Worm (Caenorhabditis elegans): ENCODE measurements around the gene eef-1A.2.

Gene eef-1A.2

DNA sequence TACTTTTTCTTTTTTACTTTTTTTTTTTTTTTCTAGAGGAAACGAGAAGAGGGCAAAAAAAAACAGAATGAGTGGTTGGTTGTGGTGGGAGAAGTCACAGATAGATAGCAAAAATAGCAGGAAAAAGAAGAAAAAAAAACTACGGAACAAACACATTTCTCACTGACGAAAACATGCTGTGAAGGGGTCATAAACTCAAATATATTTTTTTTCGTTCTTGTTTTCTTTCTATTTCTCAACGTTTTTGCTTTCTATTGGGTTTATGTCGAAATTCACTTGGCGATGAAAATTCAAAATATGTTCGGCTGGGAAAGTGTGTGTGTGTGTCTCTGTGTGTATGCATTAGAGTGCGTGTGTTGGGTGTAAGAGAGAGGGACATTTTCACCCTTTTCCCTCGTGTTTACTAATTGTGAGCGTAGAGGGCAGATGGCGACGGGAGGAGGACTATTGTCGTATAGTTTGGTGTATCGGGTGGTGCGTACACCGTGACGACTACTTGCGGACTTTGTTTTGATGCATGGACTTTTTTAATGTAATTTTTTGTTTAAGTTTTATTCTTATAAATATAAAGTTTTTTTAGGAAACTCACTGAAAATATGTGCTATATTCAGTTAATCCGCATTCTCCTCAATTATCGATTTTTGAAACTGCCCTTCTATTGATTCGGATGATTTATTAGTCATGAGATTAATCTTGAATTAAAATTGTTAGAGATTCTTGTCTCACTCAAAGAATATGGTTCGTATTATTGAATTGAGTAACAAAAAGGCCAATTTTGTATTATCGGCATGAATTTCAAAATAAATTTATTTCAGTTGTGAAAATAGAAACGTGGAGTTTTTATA, 13.9 kb upstream of the eef-1A.2 start:
- peak; percentile 24 for TF ChIP-seq pqm-1 (tag; optimal IDR thresholded peaks at IDR 0.05)
- TF ChIP-seq hmg-11 (tag; optimal IDR thresholded peaks at IDR 0.05), result peak; percentile 84
- TF ChIP-seq lin-15B (tag; optimal IDR thresholded peaks at IDR 0.05), result peak; percentile 37
- no peak for TF ChIP-seq fkh-10 (GFP tag; optimal IDR thresholded peaks at IDR 0.05)
- TF ChIP-seq nhr-76 (tag; optimal IDR thresholded peaks at IDR 0.05), result no peak
- TF ChIP-seq lin-39 (tag; optimal IDR thresholded peaks at IDR 0.05), result peak; percentile 65
- TF ChIP-seq elt-3 (tag; optimal IDR thresholded peaks at IDR 0.05), result no peak
- TF ChIP-seq nhr-11 (tag; optimal IDR thresholded peaks at IDR 0.05), result no peak
- peak; percentile 58 for TF ChIP-seq nhr-25 (tag; optimal IDR thresholded peaks at IDR 0.05)
- TF ChIP-seq ceh-28 (tag; optimal IDR thresholded peaks at IDR 0.05), result peak; percentile 56
- no peak for TF ChIP-seq ceh-82 (tag; optimal IDR thresholded peaks at IDR 0.05)
- peak; percentile 27 for TF ChIP-seq snpc-4 (tag; optimal IDR thresholded peaks at IDR 0.05)
- TF ChIP-seq daf-12 (tag; optimal IDR thresholded peaks at IDR 0.05), result no peak
- TF ChIP-seq elt-2 (tag; optimal IDR thresholded peaks at IDR 0.05), result peak; percentile 41
- TF ChIP-seq sea-2 (GFP tag; optimal IDR thresholded peaks at IDR 0.05), result peak; percentile 38
- TF ChIP-seq nfya-1 (tag; optimal IDR thresholded peaks at IDR 0.05; ENCODE audit: insufficient read depth), result peak; percentile 68
- peak; percentile 80 for TF ChIP-seq pha-4 (tag; optimal IDR thresholded peaks at IDR 0.05)
- peak; percentile 19 for TF ChIP-seq egl-5 (tag; optimal IDR thresholded peaks at IDR 0.05)

ce11 chrX:7810991-7811390, 12.5 kb upstream of the eef-1A.2 start:
- TF ChIP-seq nfya-1 (tag; optimal IDR thresholded peaks at IDR 0.05; ENCODE audit: insufficient read depth) (peak; percentile 9), zag-1 (tag; optimal IDR thresholded peaks at IDR 0.05) (no peak)

DNA sequence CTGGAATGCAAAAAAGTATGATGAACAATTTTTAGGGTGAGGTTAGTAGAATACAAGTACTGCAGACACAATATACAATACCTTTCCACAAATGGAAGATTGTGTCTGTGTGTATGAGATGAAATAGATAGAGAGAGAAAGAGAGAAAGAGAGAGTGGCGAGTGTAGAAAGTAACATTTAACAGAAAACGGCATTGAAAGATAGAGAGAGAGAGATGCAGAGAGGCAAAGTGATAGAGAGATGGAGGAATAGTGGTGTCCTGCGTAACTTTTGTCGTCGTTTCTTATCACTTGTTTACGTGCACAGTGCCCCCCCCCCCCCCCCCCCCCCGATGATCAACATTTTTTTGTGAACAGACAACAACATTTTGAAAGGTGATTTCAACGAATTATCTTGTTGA, 8.7 kb upstream of the eef-1A.2 start:
- peak; percentile 71 for TF ChIP-seq pha-4 (tag; optimal IDR thresholded peaks at IDR 0.05)
- TF ChIP-seq nfya-1 (tag; optimal IDR thresholded peaks at IDR 0.05; ENCODE audit: insufficient read depth), result peak; percentile 21
- TF ChIP-seq ztf-11 (tag; optimal IDR thresholded peaks at IDR 0.05), result no peak
- peak; percentile 34 for TF ChIP-seq jun-1 (tag; optimal IDR thresholded peaks at IDR 0.05)
- TF ChIP-seq nhr-25 (tag; optimal IDR thresholded peaks at IDR 0.05), result peak; percentile 62
- TF ChIP-seq elt-2 (tag; optimal IDR thresholded peaks at IDR 0.05), result peak; percentile 88
- TF ChIP-seq ceh-28 (tag; optimal IDR thresholded peaks at IDR 0.05), result peak; percentile 77
- TF ChIP-seq nhr-23 (tag; optimal IDR thresholded peaks at IDR 0.05), result peak; percentile 67
- TF ChIP-seq pqm-1 (tag; optimal IDR thresholded peaks at IDR 0.05), result peak; percentile 86
- TF ChIP-seq egl-5 (tag; optimal IDR thresholded peaks at IDR 0.05), result no peak

DNA sequence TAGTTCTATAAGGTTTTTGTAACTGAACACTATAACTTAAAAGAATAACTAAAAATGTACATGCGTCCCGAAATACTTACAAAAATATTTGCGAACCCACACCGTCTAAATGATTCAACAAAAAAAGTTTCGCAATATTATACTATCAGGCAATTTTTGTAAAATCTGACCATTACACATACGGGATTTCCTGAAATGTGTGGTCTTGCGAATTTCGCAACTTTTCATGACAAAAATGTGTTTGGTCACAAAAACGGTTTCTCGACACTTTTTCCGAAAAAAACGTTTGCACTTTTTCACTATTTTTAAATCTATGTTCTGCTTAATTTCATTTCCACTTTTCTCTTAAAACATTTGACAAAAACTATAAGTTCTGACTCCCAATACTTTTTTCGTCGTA, 8.2 kb upstream of the eef-1A.2 start:
- TF ChIP-seq zag-1 (tag; optimal IDR thresholded peaks at IDR 0.05) (no peak), nhr-43 (tag; optimal IDR thresholded peaks at IDR 0.05; ENCODE audit: poor library complexity, severe bottlenecking) (no peak)

DNA sequence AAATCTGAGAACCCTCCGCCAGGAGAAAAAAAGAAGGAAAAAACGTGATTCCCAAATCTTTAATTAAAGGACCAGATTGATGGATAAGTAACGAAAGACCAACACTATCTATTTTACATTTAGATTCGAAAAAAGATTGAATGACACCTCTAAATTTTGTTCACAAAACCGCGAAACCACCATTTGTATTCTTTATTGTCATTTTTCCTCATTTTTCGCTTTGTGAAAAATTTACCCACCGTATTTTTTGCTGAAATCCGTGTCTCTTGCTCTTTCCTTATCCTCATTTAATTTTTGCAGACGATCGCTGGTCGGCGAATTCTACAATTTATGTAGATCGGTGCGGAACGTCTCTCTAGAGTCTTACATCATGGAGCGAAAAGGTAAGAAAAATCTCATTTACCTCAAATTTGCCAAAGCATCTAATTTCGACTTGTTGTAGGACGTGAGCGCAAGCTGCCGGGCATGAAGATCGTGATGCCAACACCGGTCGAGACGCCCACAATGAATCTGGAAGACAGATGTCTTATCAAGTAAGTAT, 7.0 kb upstream of the eef-1A.2 start, which contains the start of the genes sek-1 and R03G5.6:
TSS of gene sek-1 (plus strand) at position 301 of the 541 bp plus-strand sequence.
TSS of gene R03G5.6 (minus strand) at position 491 of the 541 bp plus-strand sequence.
- no peak for TF ChIP-seq eor-1 (tag; optimal IDR thresholded peaks at IDR 0.05)
- no peak for TF ChIP-seq ceh-16 (tag; optimal IDR thresholded peaks at IDR 0.05)
- TF ChIP-seq jun-1 (tag; optimal IDR thresholded peaks at IDR 0.05), result no peak
- no peak for TF ChIP-seq ama-1 (optimal IDR thresholded peaks at IDR 0.05)
- TF ChIP-seq unc-39 (tag; optimal IDR thresholded peaks at IDR 0.05), result no peak
- TF ChIP-seq unc-62 (GFP tag; optimal IDR thresholded peaks at IDR 0.05), result no peak

ce11 chrX:7817555-7817954, 5.9 kb upstream of the eef-1A.2 start:
- TF ChIP-seq elt-2 (tag; optimal IDR thresholded peaks at IDR 0.05), result no peak
- no peak for TF ChIP-seq pha-4 (tag; optimal IDR thresholded peaks at IDR 0.05)
- no peak for TF ChIP-seq fkh-10 (GFP tag; optimal IDR thresholded peaks at IDR 0.05)
- no peak for TF ChIP-seq nhr-23 (tag; optimal IDR thresholded peaks at IDR 0.05)
- TF ChIP-seq aly-2 (tag; optimal IDR thresholded peaks at IDR 0.05), result no peak
- no peak for TF ChIP-seq lin-39 (tag; optimal IDR thresholded peaks at IDR 0.05)
- TF ChIP-seq tbx-2 (tag; optimal IDR thresholded peaks at IDR 0.05), result no peak
- no peak for TF ChIP-seq nhr-28 (tag; optimal IDR thresholded peaks at IDR 0.05)
- no peak for TF ChIP-seq lsy-12 (tag; optimal IDR thresholded peaks at IDR 0.05)
- no peak for TF ChIP-seq eor-1 (tag; optimal IDR thresholded peaks at IDR 0.05)
- TF ChIP-seq nhr-237 (tag; optimal IDR thresholded peaks at IDR 0.05), result no peak
- TF ChIP-seq nhr-77 (tag; optimal IDR thresholded peaks at IDR 0.05), result no peak
- no peak for TF ChIP-seq mml-1 (tag; optimal IDR thresholded peaks at IDR 0.05)
- no peak for TF ChIP-seq nhr-11 (tag; optimal IDR thresholded peaks at IDR 0.05)
- no peak for TF ChIP-seq egl-27 (tag; optimal IDR thresholded peaks at IDR 0.05)

All from whole organism, L3 larva.